Fruit fly (Drosophila melanogaster) whole organism, embryonic: ENCODE measurements around the gene CG6041.

ENCODE experiments used
- Awh ChIP-seq: fragments of 200-800 bp; sonication (Bioruptor generic); IDR thresholded peaks from 2 replicates; pipeline ENCODE4, ENCODE4 v1.3.6; 2022; ENCODE audit warnings: missing biosample characterization, missing genetic modification characterization
- CG10366 ChIP-seq: fragments of 200-800 bp; sonication (Bioruptor generic); IDR thresholded peaks from 2 replicates; pipeline ENCODE4 v1.3.6; 2022; ENCODE audit warnings: missing biosample characterization, missing genetic modification characterization
- CG10959 ChIP-seq: fragments of 200-800 bp; sonication (Bioruptor generic); IDR thresholded peaks from 2 replicates; pipeline ENCODE4 v1.3.6; 2022; ENCODE audit warnings: missing biosample characterization, missing genetic modification characterization
- CG10979 ChIP-seq: fragments of 200-800 bp; sonication (Bioruptor generic); optimal IDR thresholded peaks from 2 replicates; lab custom pipeline; 2018; ENCODE audit warnings: missing biosample characterization, mild to moderate bottlenecking, missing genetic modification characterization, moderate library complexity
- CG13123 ChIP-seq: fragments of 200-800 bp; sonication (Bioruptor generic); optimal IDR thresholded peaks from 2 replicates; lab custom pipeline; 2016; ENCODE audit warnings: missing biosample characterization, missing genetic modification characterization
- CG14965 ChIP-seq: fragments of 200-800 bp; sonication (Bioruptor generic); optimal IDR thresholded peaks from 2 replicates; lab custom pipeline; 2016; ENCODE audit warnings: missing biosample characterization, missing genetic modification characterization, borderline replicate concordance
- CG15269 ChIP-seq: fragments of 200-800 bp; sonication (Bioruptor generic); optimal IDR thresholded peaks from 2 replicates; lab custom pipeline; 2018; ENCODE audit warnings: missing biosample characterization, mild to moderate bottlenecking, missing genetic modification characterization, moderate library complexity
- CG1603 ChIP-seq: fragments of 200-800 bp; sonication (Bioruptor generic); optimal IDR thresholded peaks from 2 replicates; lab custom pipeline; 2019; ENCODE audit warnings: missing biosample characterization, mild to moderate bottlenecking, missing genetic modification characterization, moderate library complexity
- CG16779 ChIP-seq: fragments of 200-800 bp; sonication (Bioruptor generic); IDR thresholded peaks from 2 replicates; pipeline ENCODE4 v1.3.6; 2022; ENCODE audit warnings: missing biosample characterization, missing genetic modification characterization
- CG17612 ChIP-seq: fragments of 200-800 bp; sonication (Bioruptor generic); IDR thresholded peaks from 2 replicates; pipeline ENCODE4 v1.3.6; 2022; ENCODE audit warnings: missing biosample characterization, missing genetic modification characterization
- CG18599 ChIP-seq: fragments of 200-800 bp; sonication (Bioruptor generic); optimal IDR thresholded peaks from 3 replicates; lab custom pipeline; 2017; ENCODE audit warnings: missing biosample characterization, missing genetic modification characterization, mild to moderate bottlenecking, moderate library complexity, missing genetic modification reagents
- CG2889 ChIP-seq: fragments of 200-800 bp; sonication (Bioruptor generic); IDR thresholded peaks from 3 replicates; pipeline ENCODE4 v1.3.6; 2022; ENCODE audit warnings: missing biosample characterization, missing genetic modification characterization
- CG32532 ChIP-seq: fragments of 200-800 bp; sonication (Bioruptor generic); IDR thresholded peaks from 2 replicates; pipeline ENCODE4 v1.3.6; 2022; ENCODE audit warnings: missing biosample characterization, missing genetic modification characterization
- CG3407 ChIP-seq: fragments of 200-800 bp; sonication (Bioruptor generic); optimal IDR thresholded peaks from 2 replicates; lab custom pipeline; 2018; ENCODE audit warnings: missing biosample characterization, mild to moderate bottlenecking, missing genetic modification characterization
- CG6254 ChIP-seq: fragments of 200-800 bp; sonication (Bioruptor generic); optimal IDR thresholded peaks from 3 replicates; lab custom pipeline; 2017; ENCODE audit warnings: mild to moderate bottlenecking, missing biosample characterization, missing genetic modification reagents, missing genetic modification characterization
- CG8924 ChIP-seq: fragments of 200-800 bp; optimal IDR thresholded peaks from 3 replicates; lab custom pipeline; 2019; ENCODE audit warnings: missing biosample characterization, mild to moderate bottlenecking, missing genetic modification characterization, moderate library complexity
- CG9609 ChIP-seq: fragments of 200-800 bp; sonication (Bioruptor generic); optimal IDR thresholded peaks from 3 replicates; lab custom pipeline; 2016; ENCODE audit warnings: missing biosample characterization, missing genetic modification characterization
- CG9727 ChIP-seq: fragments of 200-800 bp; sonication (Bioruptor generic); optimal IDR thresholded peaks from 3 replicates; lab custom pipeline; 2017; ENCODE audit warnings: missing biosample characterization, mild to moderate bottlenecking, missing genetic modification characterization
- CTCF ChIP-seq: fragments of 200-800 bp; sonication (Bioruptor generic); optimal IDR thresholded peaks from 2 replicates; lab custom pipeline; 2017; ENCODE audit warnings: missing biosample characterization, mild to moderate bottlenecking, missing genetic modification characterization, moderate library complexity
- Dip2 ChIP-seq: fragments of 200-800 bp; sonication (Bioruptor generic); IDR thresholded peaks from 2 replicates; pipeline ENCODE4 v1.3.6; 2022; ENCODE audit warnings: missing biosample characterization, missing genetic modification characterization
- Fer1 ChIP-seq: fragments of 200-800 bp; sonication (Bioruptor generic); optimal IDR thresholded peaks from 2 replicates; lab custom pipeline; 2017; ENCODE audit warnings: missing biosample characterization, mild to moderate bottlenecking, missing genetic modification characterization
- Fer2 ChIP-seq: fragments of 200-800 bp; sonication (Bioruptor generic); optimal IDR thresholded peaks from 2 replicates; lab custom pipeline; 2018; ENCODE audit warnings: missing biosample characterization, mild to moderate bottlenecking, missing genetic modification characterization, moderate library complexity
- MBD-R2 ChIP-seq: fragments of 200-800 bp; sonication (Bioruptor generic); IDR thresholded peaks from 2 replicates; pipeline ENCODE4 v1.3.6; 2022; ENCODE audit warnings: missing biosample characterization, missing genetic modification characterization
- MESR4 ChIP-seq: fragments of 200-800 bp; sonication (Bioruptor generic); optimal IDR thresholded peaks from 2 replicates; lab custom pipeline; 2018; ENCODE audit warnings: missing biosample characterization, mild to moderate bottlenecking, missing genetic modification characterization, moderate library complexity
- Neu2 ChIP-seq: fragments of 200-800 bp; sonication (Bioruptor generic); optimal IDR thresholded peaks from 3 replicates; lab custom pipeline; 2016; ENCODE audit warnings: missing biosample characterization, missing genetic modification characterization, borderline replicate concordance
- Rx ChIP-seq: fragments of 200-800 bp; sonication (Bioruptor generic); IDR thresholded peaks from 2 replicates; pipeline ENCODE4 v1.3.6; 2022; ENCODE audit warnings: missing biosample characterization, missing genetic modification characterization
- corto ChIP-seq: fragments of 200-800 bp; sonication (Bioruptor generic); optimal IDR thresholded peaks from 2 replicates; lab custom pipeline; 2016; ENCODE audit warnings: missing biosample characterization, mild to moderate bottlenecking, missing genetic modification characterization, moderate library complexity
- disco-r ChIP-seq: fragments of 200-800 bp; sonication (Bioruptor generic); optimal IDR thresholded peaks from 2 replicates; lab custom pipeline; 2016; ENCODE audit warnings: missing biosample characterization, missing genetic modification characterization
- dmrt11E ChIP-seq: fragments of 200-800 bp; sonication (Bioruptor generic); optimal IDR thresholded peaks from 3 replicates; lab custom pipeline; 2018; ENCODE audit warnings: missing biosample characterization, mild to moderate bottlenecking, missing genetic modification characterization, moderate library complexity
- fd102C ChIP-seq: fragments of 200-800 bp; sonication (Bioruptor generic); optimal IDR thresholded peaks from 2 replicates; lab custom pipeline; 2018; ENCODE audit warnings: missing biosample characterization, mild to moderate bottlenecking, missing genetic modification characterization, moderate library complexity
- fd96Cb ChIP-seq: fragments of 200-800 bp; sonication (Bioruptor generic); optimal IDR thresholded peaks from 2 replicates; lab custom pipeline; 2018; ENCODE audit warnings: missing biosample characterization, mild to moderate bottlenecking, missing genetic modification characterization, moderate library complexity
- fu2 ChIP-seq: fragments of 200-800 bp; sonication (Bioruptor generic); optimal IDR thresholded peaks from 2 replicates; lab custom pipeline; 2016; ENCODE audit warnings: missing biosample characterization, missing genetic modification characterization
- inv ChIP-seq: fragments of 200-800 bp; sonication (Bioruptor generic); IDR thresholded peaks from 2 replicates; pipeline ENCODE4 v1.3.6; 2022; ENCODE audit warnings: missing biosample characterization, missing genetic modification characterization; ENCODE audit not compliant: partially characterized antibody
- kay ChIP-seq: fragments of 200-800 bp; sonication (Bioruptor generic); optimal IDR thresholded peaks from 2 replicates; lab custom pipeline; 2016; ENCODE audit warnings: missing biosample characterization, missing genetic modification characterization
- ken ChIP-seq: fragments of 200-800 bp; sonication (Bioruptor generic); IDR thresholded peaks from 3 replicates; pipeline ENCODE4 v1.3.6; 2022; ENCODE audit warnings: missing biosample characterization, missing genetic modification characterization
- lola ChIP-seq, 3 experiments: fragments of >200 bp in 2 of 3; fragments of 200-800 bp in 1 of 3; sonication (Bioruptor generic) in 1 of 3; optimal IDR thresholded peaks; 2 replicates each; lab custom pipeline; 2017 to 2019; ENCODE audit warnings: missing biosample characterization in 3 of 3, missing genetic modification characterization in 3 of 3, mild to moderate bottlenecking in 1 of 3, moderate library complexity in 1 of 3
- onecut ChIP-seq: fragments of 200-800 bp; sonication (Bioruptor generic); IDR thresholded peaks from 2 replicates; pipeline ENCODE4 v1.3.6; 2022; ENCODE audit warnings: missing biosample characterization, missing genetic modification characterization
- pfk ChIP-seq: fragments of 200-800 bp; sonication (Bioruptor generic); optimal IDR thresholded peaks from 2 replicates; lab custom pipeline; 2018; ENCODE audit warnings: missing biosample characterization, mild to moderate bottlenecking, missing genetic modification characterization, moderate library complexity
- pum ChIP-seq: fragments of 200-800 bp; sonication (Bioruptor generic); optimal IDR thresholded peaks from 2 replicates; lab custom pipeline; 2016; ENCODE audit warnings: missing biosample characterization, missing genetic modification characterization
- ro ChIP-seq: fragments of 200-800 bp; sonication (Bioruptor generic); IDR thresholded peaks from 2 replicates; pipeline ENCODE4 v1.3.6; 2022; ENCODE audit warnings: missing biosample characterization, missing genetic modification characterization
- sc ChIP-seq, 3 experiments: fragments of >200 bp in 2 of 3; fragments of 200-800 bp in 1 of 3; sonication (Bioruptor generic) in 1 of 3; optimal IDR thresholded peaks; 2 replicates in 2 of 3; 3 replicates in 1 of 3; lab custom pipeline; 2017; ENCODE audit warnings: mild to moderate bottlenecking in 1 of 3, missing biosample characterization in 1 of 3, missing genetic modification characterization in 1 of 3, missing genetic modification reagents in 1 of 3
- sens ChIP-seq: fragments of 200-800 bp; sonication (Bioruptor generic); peaks from one replicate; lab custom pipeline; 2016; ENCODE audit warnings: missing biosample characterization, missing genetic modification characterization
- ssp ChIP-seq: fragments of 200-800 bp; sonication (Bioruptor generic); IDR thresholded peaks from 2 replicates; pipeline ENCODE4 v1.3.6; 2022; ENCODE audit warnings: missing biosample characterization, missing genetic modification characterization
- tgo ChIP-seq: fragments of 200-800 bp; sonication (Bioruptor generic); IDR thresholded peaks from 3 replicates; pipeline ENCODE4 v1.3.6; 2022; ENCODE audit warnings: missing biosample characterization, missing genetic modification characterization
- tio ChIP-seq: fragments of 200-800 bp; sonication (Bioruptor generic); optimal IDR thresholded peaks from 2 replicates; lab custom pipeline; 2017; ENCODE audit warnings: missing biosample characterization, missing genetic modification characterization, inconsistent platforms
- toy ChIP-seq: fragments of 200-800 bp; sonication (Bioruptor generic); IDR thresholded peaks from 2 replicates; pipeline ENCODE4 v1.3.6; 2022; ENCODE audit warnings: missing biosample characterization, missing genetic modification characterization
- wek ChIP-seq: fragments of 200-800 bp; sonication (Bioruptor generic); optimal IDR thresholded peaks from 3 replicates; lab custom pipeline; 2018; ENCODE audit warnings: missing biosample characterization, mild to moderate bottlenecking, missing genetic modification characterization, moderate library complexity

CG6041 gene

DNA sequence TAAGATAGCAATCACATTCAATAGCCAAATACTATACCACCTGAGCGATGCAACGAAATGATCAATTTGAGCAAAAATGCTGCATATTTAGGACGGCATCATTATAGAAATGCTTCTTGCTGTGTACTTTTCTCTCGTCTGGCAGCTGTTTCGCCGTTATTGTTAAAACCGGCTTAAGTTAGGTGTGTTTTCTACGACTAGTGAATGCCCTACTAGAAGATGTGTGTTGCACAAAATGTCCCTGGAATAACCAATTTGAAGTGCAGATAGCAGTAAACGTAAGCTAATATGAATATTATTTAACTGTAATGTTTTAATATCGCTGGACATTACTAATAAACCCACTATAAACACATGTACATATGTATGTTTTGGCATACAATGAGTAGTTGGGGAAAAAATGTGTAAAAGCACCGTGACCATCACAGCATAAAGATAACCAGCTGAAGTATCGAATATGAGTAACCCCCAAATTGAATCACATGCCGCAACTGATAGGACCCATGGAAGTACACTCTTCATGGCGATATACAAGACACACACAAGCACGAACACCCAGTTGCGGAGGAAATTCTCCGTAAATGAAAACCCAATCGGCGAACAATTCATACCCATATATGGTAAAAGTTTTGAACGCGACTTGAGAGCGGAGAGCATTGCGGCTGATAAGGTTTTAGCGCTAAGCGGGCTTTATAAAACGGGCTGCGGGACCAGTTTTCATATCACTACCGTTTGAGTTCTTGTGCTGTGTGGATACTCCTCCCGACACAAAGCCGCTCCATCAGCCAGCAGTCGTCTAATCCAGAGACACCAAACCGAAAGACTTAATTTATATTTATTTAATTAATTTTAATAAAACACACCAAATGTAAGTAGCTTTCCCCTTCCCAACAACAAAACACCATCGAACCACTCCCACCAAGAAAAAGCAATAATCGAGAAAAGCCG lies 47.5 kb upstream of the CG6041 start, which contains the start of gene Act5C (continued):
- TF ChIP-seq CG10366 (peak; percentile 91), ro (peak; percentile 74; the same call in 1 of the 2 replicates), sc (optimal IDR thresholded peaks at IDR 0.05; lab: Kevin White, UChicago) (no peak), sc (GFP tag; optimal IDR thresholded peaks at IDR 0.05; lab: Kevin White, UChicago) (peak; percentile 84), CG3407 (peak; percentile 92), disco-r (GFP tag; lab: Kevin White, UChicago) (peak; percentile 92), pfk (no peak), CG9609 (peak; percentile 93), tio (GFP tag; lab: Kevin White, UChicago) (peak; percentile 89), MBD-R2 (GFP tag; lab: Robert Waterston, UW) (peak; percentile 75), CG18599 (GFP tag; lab: Kevin White, UChicago) (peak; percentile 94), CTCF (GFP tag; lab: Kevin White, UChicago) (peak; percentile 47), CG6254 (GFP tag; lab: Kevin White, UChicago) (peak; percentile 89), CG2889 (peak; percentile 77; the same call in 2 of the 3 replicates), fd102C (GFP tag; lab: Kevin White, UChicago) (peak; percentile 91), CG9727 (GFP tag; lab: Kevin White, UChicago) (peak; percentile 96), CG10959 (GFP tag; lab: Robert Waterston, UW) (peak; percentile 94), CG14965 (GFP tag; lab: Kevin White, UChicago) (peak; percentile 74), CG17612 (GFP tag; lab: Robert Waterston, UW) (peak; percentile 82), CG13123 (peak; percentile 87), inv (GFP tag; lab: Robert Waterston, UW) (no peak), onecut (GFP tag; lab: Robert Waterston, UW) (peak; percentile 93), fd96Cb (tag; lab: Kevin White, UChicago) (peak; percentile 95), wek (peak; percentile 87), CG1603 (tag; lab: Kevin White, UChicago) (peak; percentile 98), Rx (GFP tag; lab: Robert Waterston, UW) (peak; percentile 91), Neu2 (GFP tag; lab: Kevin White, UChicago) (peak; percentile 79), CG10979 (tag; lab: Kevin White, UChicago) (peak; percentile 96), ken (GFP tag; lab: Robert Waterston, UW) (peak; percentile 94), corto (no peak), dmrt11E (tag; lab: Kevin White, UChicago) (peak; percentile 96), sens (GFP tag; lab: Kevin White, UChicago) (peak; percentile 99), kay (GFP tag; lab: Kevin White, UChicago) (peak; percentile 89), Awh (peak; percentile 92), toy (GFP tag; lab: Robert Waterston, UW) (peak; percentile 74), pum (GFP tag; lab: Kevin White, UChicago) (peak; percentile 94), ssp (GFP tag; lab: Robert Waterston, UW) (peak; percentile 82), Fer1 (peak; percentile 89), CG8924 (tag; lab: Kevin White, UChicago) (peak; percentile 94), MESR4 (peak; percentile 57), Fer2 (tag; lab: Kevin White, UChicago) (peak; percentile 59), CG32532 (GFP tag; lab: Robert Waterston, UW) (peak; percentile 92), fu2 (GFP tag; lab: Kevin White, UChicago) (peak; percentile 85), CG15269 (tag; lab: Kevin White, UChicago) (peak; percentile 94), Dip2 (GFP tag; lab: Robert Waterston, UW) (0 out of 2 replicates have a peak, but pooled peaks have one; percentile 16), tgo (GFP tag; lab: Robert Waterston, UW) (peak; percentile 89), lola (GFP tag; optimal IDR thresholded peaks at IDR 0.05; lab: Kevin White, UChicago) (peak in 1 of 3 experiments; percentile 93), CG16779 (GFP tag; lab: Robert Waterston, UW) (0 out of 2 replicates have a peak, but pooled peaks have one; percentile 73)
